Fruit fly (Drosophila melanogaster): ENCODE measurements around the gene Trc8.

Gene Trc8

DNA sequence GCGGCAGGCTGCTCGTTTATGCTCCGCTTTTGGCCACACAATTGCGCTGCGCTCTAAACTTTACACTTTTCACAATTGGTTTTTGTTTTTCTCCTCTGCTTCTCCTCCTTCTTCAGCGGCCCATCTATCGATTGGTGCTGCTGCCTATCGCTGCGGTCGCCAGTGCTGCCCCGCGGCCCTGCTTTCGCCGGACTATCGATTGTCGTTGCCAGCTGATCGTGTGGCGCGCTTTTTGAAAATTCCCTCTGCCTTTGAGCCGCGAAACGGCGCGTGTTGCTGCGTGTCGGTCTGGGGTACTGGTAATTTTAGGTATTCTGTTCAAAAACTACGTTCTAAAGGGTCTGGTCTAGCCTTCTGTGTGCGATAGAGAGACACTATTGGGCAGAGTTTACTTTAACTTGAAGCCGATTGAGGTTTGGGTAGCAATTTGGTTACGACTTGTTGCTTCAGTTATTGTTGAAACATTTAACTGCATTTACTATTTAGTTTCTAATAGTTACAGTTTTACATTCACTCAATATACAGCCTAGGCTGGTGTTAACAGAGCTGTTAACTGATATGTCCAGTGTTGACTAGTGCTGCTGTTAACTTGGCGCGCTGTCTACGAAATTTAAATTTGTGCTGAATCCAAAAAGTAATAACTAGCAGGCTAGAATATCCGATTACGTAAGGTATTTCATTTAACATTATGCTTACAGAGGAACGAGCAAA, at the start of gene Trc8:
Gene Trc8, minus strand, starts transcription at position 392 of the 711 bp plus-strand sequence.
- TF ChIP-seq Hnf4 (GFP tag; optimal IDR thresholded peaks at IDR 0.05) (no peak), foxo (GFP tag; optimal IDR thresholded peaks at IDR 0.05) (no peak), psq (GFP tag; optimal IDR thresholded peaks at IDR 0.05) (peak; percentile 96), br (GFP tag; optimal IDR thresholded peaks at IDR 0.05) (no peak), fru (GFP tag; optimal IDR thresholded peaks at IDR 0.05) (peak; percentile 3), Myc (optimal IDR thresholded peaks at IDR 0.05) (peak; percentile 22)

DNA sequence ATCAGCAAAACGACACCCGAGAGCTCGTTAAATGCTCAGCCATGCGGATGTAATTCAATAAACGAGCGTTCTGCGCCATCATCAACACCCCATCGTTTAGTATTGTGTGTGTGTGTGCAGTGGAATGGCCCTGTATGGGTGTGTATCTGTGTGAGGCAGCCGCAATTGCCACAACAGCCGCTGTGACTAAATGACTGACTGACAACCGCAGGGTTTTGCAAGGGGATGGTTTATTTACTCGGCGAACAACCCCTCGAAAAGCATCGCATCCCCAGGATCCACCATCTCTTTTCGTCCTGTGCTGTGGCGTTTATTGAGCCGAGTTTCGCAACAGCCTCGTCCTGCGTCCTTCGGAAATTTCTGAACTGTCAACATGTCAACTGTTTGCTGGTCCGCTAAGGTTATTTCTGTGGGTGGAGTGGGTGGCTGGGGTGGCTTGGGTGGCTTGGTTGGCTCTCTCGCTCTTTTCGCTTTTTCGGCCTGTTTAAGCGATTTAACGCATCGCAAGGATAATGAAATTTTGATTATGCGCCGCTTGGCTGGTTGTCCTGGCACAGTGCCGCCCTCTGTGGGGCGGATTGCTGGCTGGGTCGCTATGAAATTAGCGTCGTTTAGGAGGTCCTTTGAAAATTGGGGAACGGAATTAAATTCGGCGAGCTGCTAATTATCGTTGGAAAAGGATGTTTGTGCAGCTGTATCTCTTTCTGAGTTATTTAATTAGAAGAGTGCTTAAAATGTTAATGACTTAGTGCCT, 49.4 kb upstream of the Trc8 start:
- TF ChIP-seq Sp1 (GFP tag; optimal IDR thresholded peaks at IDR 0.05): no peak
- no peak for TF ChIP-seq tai (GFP tag; optimal IDR thresholded peaks at IDR 0.05)
- no peak for TF ChIP-seq CrebA (GFP tag; optimal IDR thresholded peaks at IDR 0.05; ENCODE audit: borderline replicate concordance)

- TF ChIP-seq usp (GFP tag; optimal IDR thresholded peaks at IDR 0.05): no peak
- no peak for TF ChIP-seq Myc (optimal IDR thresholded peaks at IDR 0.05)
- TF ChIP-seq Dif (GFP tag; optimal IDR thresholded peaks at IDR 0.05; ENCODE audit: partially characterized antibody): no peak
- no peak for TF ChIP-seq Hr83 (GFP tag; optimal IDR thresholded peaks at IDR 0.05; ENCODE audit: poor library complexity, severe bottlenecking)
- no peak for TF ChIP-seq pan (optimal IDR thresholded peaks at IDR 0.05)
- no peak for TF ChIP-seq h (GFP tag; optimal IDR thresholded peaks at IDR 0.05)
- TF ChIP-seq foxo (GFP tag; optimal IDR thresholded peaks at IDR 0.05): no peak
- no peak for TF ChIP-seq Sp1 (GFP tag; optimal IDR thresholded peaks at IDR 0.05)
- no peak for TF ChIP-seq CrebA (GFP tag; optimal IDR thresholded peaks at IDR 0.05; ENCODE audit: borderline replicate concordance)
- no peak for TF ChIP-seq lola (GFP tag; optimal IDR thresholded peaks at IDR 0.05)
- no peak for TF ChIP-seq GATAd (GFP tag; optimal IDR thresholded peaks at IDR 0.05)
- TF ChIP-seq Rel (GFP tag; optimal IDR thresholded peaks at IDR 0.05): no peak
- no peak for TF ChIP-seq Rel (tag; optimal IDR thresholded peaks at IDR 0.05)
- no peak for TF ChIP-seq Vsx2 (GFP tag; optimal IDR thresholded peaks at IDR 0.05; ENCODE audit: partially characterized antibody)
- no peak for TF ChIP-seq dmrt93B (GFP tag; optimal IDR thresholded peaks at IDR 0.05)
- no peak for TF ChIP-seq CG32264 (GFP tag; optimal IDR thresholded peaks at IDR 0.05)
- TF ChIP-seq HLH106 (tag; optimal IDR thresholded peaks at IDR 0.05): no peak
These were observed 47.1 kb upstream of the Trc8 start for dm6 chr3R:29550735-29551134.

DNA sequence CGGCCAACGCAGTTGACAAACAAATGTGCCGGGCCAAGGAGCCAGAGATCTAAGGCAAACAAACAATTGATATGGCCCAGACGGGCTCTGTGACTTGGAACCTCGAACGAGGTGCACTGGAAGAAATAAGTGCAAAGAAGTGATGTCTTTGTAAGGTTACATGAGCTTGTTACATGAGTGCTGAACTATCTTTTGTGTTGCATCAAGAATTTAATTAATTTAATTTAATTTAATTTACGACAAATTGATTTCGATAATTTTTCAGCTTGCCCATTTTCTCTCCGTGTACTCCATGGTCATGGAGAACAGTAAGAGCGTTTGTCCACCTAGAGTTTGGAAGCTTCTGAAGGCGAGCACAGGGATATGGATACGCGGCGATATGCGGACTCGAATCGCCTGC, 46.3 kb upstream of the Trc8 start:
- TF ChIP-seq CrebA (GFP tag; optimal IDR thresholded peaks at IDR 0.05; ENCODE audit: borderline replicate concordance): no peak
- TF ChIP-seq pan (optimal IDR thresholded peaks at IDR 0.05): no peak
- no peak for TF ChIP-seq usp (GFP tag; optimal IDR thresholded peaks at IDR 0.05)
- no peak for TF ChIP-seq Dif (GFP tag; optimal IDR thresholded peaks at IDR 0.05; ENCODE audit: partially characterized antibody)
- TF ChIP-seq h (GFP tag; optimal IDR thresholded peaks at IDR 0.05): peak; percentile 54
- no peak for TF ChIP-seq N (GFP tag; optimal IDR thresholded peaks at IDR 0.05)
- no peak for TF ChIP-seq GATAd (GFP tag; optimal IDR thresholded peaks at IDR 0.05)
- TF ChIP-seq CG9705 (GFP tag; optimal IDR thresholded peaks at IDR 0.05): no peak
- TF ChIP-seq ey (GFP tag; optimal IDR thresholded peaks at IDR 0.05): peak; percentile 58
- TF ChIP-seq woc (GFP tag; optimal IDR thresholded peaks at IDR 0.05): peak; percentile 1
- TF ChIP-seq Mio (GFP tag; optimal IDR thresholded peaks at IDR 0.05): no peak
- TF ChIP-seq dsf (GFP tag; optimal IDR thresholded peaks at IDR 0.05; ENCODE audit: borderline replicate concordance): no peak
- peak; percentile 20 for TF ChIP-seq psq (GFP tag; optimal IDR thresholded peaks at IDR 0.05)
- TF ChIP-seq br (GFP tag; optimal IDR thresholded peaks at IDR 0.05): peak; percentile 39
- peak; percentile 36 for TF ChIP-seq HLH106 (tag; optimal IDR thresholded peaks at IDR 0.05)
- TF ChIP-seq Myc (optimal IDR thresholded peaks at IDR 0.05): no peak
- TF ChIP-seq foxo (GFP tag; optimal IDR thresholded peaks at IDR 0.05): peak in 1 of 2 experiments; percentile 48
- no peak for TF ChIP-seq Hr83 (GFP tag; optimal IDR thresholded peaks at IDR 0.05; ENCODE audit: poor library complexity, severe bottlenecking)
- TF ChIP-seq jim (GFP tag; optimal IDR thresholded peaks at IDR 0.05): no peak
- TF ChIP-seq sv (GFP tag; optimal IDR thresholded peaks at IDR 0.05): no peak
- TF ChIP-seq rgr (GFP tag; optimal IDR thresholded peaks at IDR 0.05): peak; percentile 29
- TF ChIP-seq Hr78 (GFP tag; optimal IDR thresholded peaks at IDR 0.05): no peak
- TF ChIP-seq fru (GFP tag; optimal IDR thresholded peaks at IDR 0.05): peak; percentile 29
- peak; percentile 40 for TF ChIP-seq OdsH (GFP tag; optimal IDR thresholded peaks at IDR 0.05)
- TF ChIP-seq dl (GFP tag; optimal IDR thresholded peaks at IDR 0.05; ENCODE audit: insufficient read depth in 1 of 2, partially characterized antibody in 2 of 2): no peak
- TF ChIP-seq Hnf4 (GFP tag; optimal IDR thresholded peaks at IDR 0.05): peak; percentile 56
- peak; percentile 7 for TF ChIP-seq Sp1 (GFP tag; optimal IDR thresholded peaks at IDR 0.05)
- no peak for TF ChIP-seq lola (GFP tag; optimal IDR thresholded peaks at IDR 0.05)
- TF ChIP-seq Abd-B (GFP tag; optimal IDR thresholded peaks at IDR 0.05): no peak
- TF ChIP-seq Rel (GFP tag; optimal IDR thresholded peaks at IDR 0.05): no peak
- no peak for TF ChIP-seq Rel (tag; optimal IDR thresholded peaks at IDR 0.05)
- TF ChIP-seq brk (GFP tag; optimal IDR thresholded peaks at IDR 0.05): no peak
- no peak for TF ChIP-seq CG32264 (GFP tag; optimal IDR thresholded peaks at IDR 0.05)
- no peak for TF ChIP-seq Dfd (GFP tag; optimal IDR thresholded peaks at IDR 0.05)
- TF ChIP-seq tai (GFP tag; optimal IDR thresholded peaks at IDR 0.05): no peak
- no peak for TF ChIP-seq Vsx2 (GFP tag; optimal IDR thresholded peaks at IDR 0.05; ENCODE audit: partially characterized antibody)
- TF ChIP-seq sage (GFP tag; optimal IDR thresholded peaks at IDR 0.05): peak; percentile 2
- no peak for TF ChIP-seq Jra (GFP tag; optimal IDR thresholded peaks at IDR 0.05)
